Worm (Caenorhabditis elegans) whole organism, L2 larva: ENCODE data around the gene ifbp-1.

ENCODE experiments used
- F13H6.1 ChIP-seq: sonication (generic microtip); optimal IDR thresholded peaks from 2 replicates; lab custom pipeline; 2016; ENCODE audit warnings: missing genetic modification characterization, missing compliant biosample characterization
- Y55F3AM.14 ChIP-seq: fragments of 200-800 bp; sonication (Bioruptor generic); optimal IDR thresholded peaks from 2 replicates; lab custom pipeline; 2018; ENCODE audit warnings: mild to moderate bottlenecking, missing genetic modification characterization, missing compliant biosample characterization
- alr-1 ChIP-seq: fragments of 150-350 bp; optimal IDR thresholded peaks from 2 replicates; lab custom pipeline; 2014; ENCODE audit warnings: missing biosample characterization, missing genetic modification characterization
- aly-2 ChIP-seq: fragments of 150-350 bp; optimal IDR thresholded peaks from 2 replicates; lab custom pipeline; 2014; ENCODE audit warnings: missing biosample characterization, missing genetic modification characterization
- blmp-1 ChIP-seq: sonication (generic microtip); optimal IDR thresholded peaks from 2 replicates; lab custom pipeline; 2017; ENCODE audit warnings: missing genetic modification characterization, mild to moderate bottlenecking, missing compliant biosample characterization, antibody characterized with exemption, moderate library complexity; ENCODE audit not compliant: insufficient read depth
- ceh-82 ChIP-seq: fragments of 150-350 bp; optimal IDR thresholded peaks from 2 replicates; lab custom pipeline; 2014; ENCODE audit warnings: missing biosample characterization, missing genetic modification characterization
- fos-1 ChIP-seq: fragments of 150-350 bp; optimal IDR thresholded peaks from 2 replicates; lab custom pipeline; 2014; ENCODE audit warnings: missing biosample characterization, missing genetic modification characterization
- gmeb-1 ChIP-seq: fragments of 150-350 bp; optimal IDR thresholded peaks from 2 replicates; lab custom pipeline; 2014; ENCODE audit warnings: missing biosample characterization, missing genetic modification characterization
- mbf-1 ChIP-seq: sonication (generic microtip); optimal IDR thresholded peaks from 2 replicates; lab custom pipeline; 2017; ENCODE audit warnings: missing biosample characterization, missing genetic modification characterization
- nhr-12 ChIP-seq: fragments of 150-350 bp; optimal IDR thresholded peaks from 2 replicates; lab custom pipeline; 2014; ENCODE audit warnings: missing biosample characterization, missing genetic modification characterization
- nhr-237 ChIP-seq: fragments of 150-350 bp; optimal IDR thresholded peaks from 2 replicates; lab custom pipeline; 2014; ENCODE audit warnings: missing biosample characterization, missing genetic modification characterization
- nhr-6 ChIP-seq: fragments of 150-350 bp; optimal IDR thresholded peaks from 2 replicates; lab custom pipeline; 2014; ENCODE audit warnings: missing biosample characterization, missing genetic modification characterization
- nhr-77 ChIP-seq: fragments of 150-350 bp; optimal IDR thresholded peaks from 2 replicates; lab custom pipeline; 2014; ENCODE audit warnings: missing biosample characterization, missing genetic modification characterization
- peb-1 ChIP-seq: fragments of 150-350 bp; optimal IDR thresholded peaks from 2 replicates; lab custom pipeline; 2014; ENCODE audit warnings: missing biosample characterization, missing genetic modification characterization
- skn-1 ChIP-seq: sonication (generic microtip); optimal IDR thresholded peaks from 2 replicates; lab custom pipeline; 2017; ENCODE audit warnings: missing biosample characterization, missing genetic modification characterization
- sma-9 ChIP-seq, 2 experiments: fragments of 150-350 bp in 1 of 2; sonication (generic microtip) in 1 of 2; optimal IDR thresholded peaks; 2 replicates each; lab custom pipeline; 2014 to 2016; ENCODE audit warnings: missing genetic modification characterization in 2 of 2, mild to moderate bottlenecking in 1 of 2, missing biosample characterization in 1 of 2, missing compliant biosample characterization in 1 of 2, missing genetic modification reagents in 1 of 2, moderate library complexity in 1 of 2

Gene ifbp-1

ce11 chrV:13327463-13327862 lies 52.6 kb downstream of the ifbp-1 start, which contains the start of gene str-37:
Gene str-37 (plus strand): TSS chrV:13327763.
- TF ChIP-seq alr-1 (tag; lab: Kevin White, UChicago) (no peak), skn-1 (tag; lab: Kevin White, UChicago) (no peak), blmp-1 (tag; lab: Kevin White, UChicago) (no peak), mbf-1 (tag; lab: Kevin White, UChicago) (no peak), nhr-237 (tag; lab: Kevin White, UChicago) (no peak), nhr-77 (tag; lab: Kevin White, UChicago) (no peak), Y55F3AM.14 (no peak), peb-1 (no peak), ceh-82 (tag; lab: Kevin White, UChicago) (no peak), aly-2 (tag; lab: Kevin White, UChicago) (no peak)

- TF ChIP-seq fos-1 (tag; lab: Kevin White, UChicago): peak; percentile 36
- TF ChIP-seq sma-9 (GFP tag; optimal IDR thresholded peaks at IDR 0.05; lab: Kevin White, UChicago): peak; percentile 1
- no peak for TF ChIP-seq sma-9 (tag; optimal IDR thresholded peaks at IDR 0.05; lab: Kevin White, UChicago)
- no peak for TF ChIP-seq gmeb-1 (tag; lab: Kevin White, UChicago)
Observed at ce11 chrV:13324933-13325760, 54.9 kb downstream of the ifbp-1 start, which contains the start of gene C50B6.7. Gene C50B6.7 (minus strand): TSS chrV:13324983.

ce11 chrV:13320676-13321075 lies 59.4 kb downstream of the ifbp-1 start, which contains the start of gene srh-15:
Gene srh-15 (plus strand): TSS chrV:13320976.
- TF ChIP-seq F13H6.1 (tag; lab: Kevin White, UChicago) (no peak), nhr-12 (tag; lab: Kevin White, UChicago) (no peak), nhr-6 (tag; lab: Kevin White, UChicago) (no peak)
- TF ChIP-seq, all 48 proteins: peak for 0
